Fruit fly (Drosophila melanogaster): Measurements from ENCODE around the gene verm.
A peak's percentile ranks its signal among the peaks of the same experiment; 100 is the strongest.

verm gene

DNA sequence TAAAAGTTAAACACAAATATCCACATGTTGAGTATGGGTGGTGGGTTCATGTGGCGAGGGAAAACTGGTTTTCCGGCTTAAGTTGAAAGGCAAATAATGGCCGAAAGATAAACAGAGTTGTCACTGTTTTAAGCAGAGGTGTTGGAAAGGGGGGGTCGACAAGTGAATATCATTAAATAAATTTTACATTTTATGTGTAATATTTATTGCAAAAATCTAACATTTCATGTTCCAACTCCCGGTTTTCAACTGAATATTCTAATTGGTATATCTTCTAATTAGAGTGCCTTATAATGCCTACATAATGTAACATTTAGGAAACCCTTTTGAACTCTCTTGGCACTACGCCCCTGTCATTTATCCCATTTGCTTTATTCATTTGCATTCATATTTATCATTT lies 39.1 kb downstream of the verm start (continued):
- TF ChIP-seq CG1024 (GFP tag; IDR thresholded peaks at IDR 0.05) (no peak), CG11504 (tag; optimal IDR thresholded peaks at IDR 0.05) (peak; percentile 73), CG2889 (GFP tag; IDR thresholded peaks at IDR 0.05) (no peak), lilli (GFP tag; optimal IDR thresholded peaks at IDR 0.05) (peak; percentile 8), btn (GFP tag; optimal IDR thresholded peaks at IDR 0.05) (no peak), CG1647 (GFP tag; optimal IDR thresholded peaks at IDR 0.05) (peak; percentile 8), Nf-YA (GFP tag; IDR thresholded peaks at IDR 0.05) (no peak), crol (GFP tag; IDR thresholded peaks at IDR 0.05) (no peak), CG10959 (GFP tag; IDR thresholded peaks at IDR 0.05) (no peak), GATAe (GFP tag; conservative IDR thresholded peaks at IDR 0.05) (no peak), CG3407 (GFP tag; optimal IDR thresholded peaks at IDR 0.05) (peak; percentile 61), Dll (GFP tag; IDR thresholded peaks at IDR 0.05; ENCODE audit: partially characterized antibody) (no peak), her (GFP tag; optimal IDR thresholded peaks at IDR 0.05) (no peak), gfzf (GFP tag; optimal IDR thresholded peaks at IDR 0.05) (no peak), CHES-1-like (GFP tag; optimal IDR thresholded peaks at IDR 0.05) (no peak), CG17568 (GFP tag; optimal IDR thresholded peaks at IDR 0.05) (peak; percentile 44), Dbx (GFP tag; IDR thresholded peaks at IDR 0.05) (no peak), CG9797 (GFP tag; optimal IDR thresholded peaks at IDR 0.05) (no peak), CG2202 (tag; optimal IDR thresholded peaks at IDR 0.05) (peak; percentile 67), CG42726 (GFP tag; IDR thresholded peaks at IDR 0.05; ENCODE audit: partially characterized antibody) (no peak), Bteb2 (GFP tag; optimal IDR thresholded peaks at IDR 0.05) (no peak), CG11085 (GFP tag; IDR thresholded peaks at IDR 0.05) (no peak), Adf1 (GFP tag; IDR thresholded peaks at IDR 0.05) (no peak), vfl (GFP tag; optimal IDR thresholded peaks at IDR 0.05) (no peak), CG6683 (GFP tag; optimal IDR thresholded peaks at IDR 0.05) (no peak), chn (GFP tag; optimal IDR thresholded peaks at IDR 0.05) (no peak), Spps (tag; optimal IDR thresholded peaks at IDR 0.05) (peak; percentile 30), Sry-β (GFP tag; optimal IDR thresholded peaks at IDR 0.05) (peak; percentile 32), CG13894 (tag; optimal IDR thresholded peaks at IDR 0.05) (no peak), Taf1 (GFP tag; IDR thresholded peaks at IDR 0.05) (no peak), bcd (GFP tag; optimal IDR thresholded peaks at IDR 0.05) (peak; percentile 50), MBD-R2 (GFP tag; IDR thresholded peaks at IDR 0.05) (no peak), D19A (tag; optimal IDR thresholded peaks at IDR 0.05) (peak; percentile 55), CG4424 (GFP tag; optimal IDR thresholded peaks at IDR 0.05) (peak; percentile 55), CG10462 (GFP tag; optimal IDR thresholded peaks at IDR 0.05) (peak; percentile 16), dati (GFP tag; IDR thresholded peaks at IDR 0.05) (no peak), Med (GFP tag) (peak; percentile 86), pan (optimal IDR thresholded peaks at IDR 0.05) (no peak), pan (GFP tag; optimal IDR thresholded peaks at IDR 0.05 in 1 of 2, IDR thresholded peaks at IDR 0.05 in 1 of 2) (peak in 1 of 2 experiments; percentile 48), nerfin-1 (tag; optimal IDR thresholded peaks at IDR 0.05) (peak; percentile 54), CG3995 (GFP tag; optimal IDR thresholded peaks at IDR 0.05) (no peak), aop (GFP tag; IDR thresholded peaks at IDR 0.05) (0 out of 2 replicates have a peak, but pooled peaks have one; percentile 31), Ada2b (GFP tag; IDR thresholded peaks at IDR 0.05) (peak; percentile 46; the same call in 1 of the 2 replicates), CoRest (tag; optimal IDR thresholded peaks at IDR 0.05) (peak; percentile 69), en (GFP tag; optimal IDR thresholded peaks at IDR 0.05) (no peak), Ravus (GFP tag; IDR thresholded peaks at IDR 0.05) (no peak; the same call in 1 of the 2 replicates), toy (GFP tag; IDR thresholded peaks at IDR 0.05) (no peak), zfh2 (GFP tag; optimal IDR thresholded peaks at IDR 0.05) (no peak), CG43689 (GFP tag; IDR thresholded peaks at IDR 0.05) (no peak), Dek (tag; optimal IDR thresholded peaks at IDR 0.05) (no peak), CG7271 (tag; optimal IDR thresholded peaks at IDR 0.05) (peak; percentile 35), Ets65A (GFP tag) (peak; percentile 11), Atf-2 (GFP tag; optimal IDR thresholded peaks at IDR 0.05) (no peak)

Data from whole organism, embryonic.